Worm (Caenorhabditis elegans): ENCODE results near the gene srh-92.

The srh-92 gene

ce11 chrV:7434805-7435363 lies 25.9 kb downstream of the srh-92 start:
- TF ChIP-seq him-1 (tag; optimal IDR thresholded peaks at IDR 0.05) (no peak), dao-5 (tag; optimal IDR thresholded peaks at IDR 0.05) (no peak), W03F9.2 (tag; optimal IDR thresholded peaks at IDR 0.05) (peak; percentile 0)

- no peak for TF ChIP-seq dao-5 (tag; optimal IDR thresholded peaks at IDR 0.05)
- TF ChIP-seq him-1 (tag; optimal IDR thresholded peaks at IDR 0.05), result no peak
- TF ChIP-seq W03F9.2 (tag; optimal IDR thresholded peaks at IDR 0.05), result no peak
These were observed 28.2 kb downstream of the srh-92 start for ce11 chrV:7432441-7433146.

ce11 chrV:7431016-7431415 lies 29.8 kb downstream of the srh-92 start, which contains the start of gene srw-71:
srw-71 (minus strand) TSS chrV:7431116.
- TF ChIP-seq him-1 (tag; optimal IDR thresholded peaks at IDR 0.05), result no peak
- TF ChIP-seq dao-5 (tag; optimal IDR thresholded peaks at IDR 0.05), result no peak
- no peak for TF ChIP-seq W03F9.2 (tag; optimal IDR thresholded peaks at IDR 0.05)

- TF ChIP-seq W03F9.2 (tag; optimal IDR thresholded peaks at IDR 0.05) (no peak), him-1 (tag; optimal IDR thresholded peaks at IDR 0.05) (no peak), dao-5 (tag; optimal IDR thresholded peaks at IDR 0.05) (no peak)
These were observed 31.9 kb downstream of the srh-92 start, which contains the start of gene srw-69 for ce11 chrV:7428880-7429279. srw-69 (minus strand) TSS chrV:7428980.

ce11 chrV:7426594-7426993 lies 34.2 kb downstream of the srh-92 start, which contains the start of gene srw-68:
srw-68 (minus strand) TSS chrV:7426694.
- TF ChIP-seq W03F9.2 (tag; optimal IDR thresholded peaks at IDR 0.05), result no peak
- no peak for TF ChIP-seq him-1 (tag; optimal IDR thresholded peaks at IDR 0.05)
- no peak for TF ChIP-seq dao-5 (tag; optimal IDR thresholded peaks at IDR 0.05)

ce11 chrV:7424336-7424735 lies 36.5 kb downstream of the srh-92 start, which contains the start of gene F18E3.10:
F18E3.10 (minus strand) TSS chrV:7424436.
- TF ChIP-seq him-1 (tag; optimal IDR thresholded peaks at IDR 0.05) (no peak), dao-5 (tag; optimal IDR thresholded peaks at IDR 0.05) (no peak), W03F9.2 (tag; optimal IDR thresholded peaks at IDR 0.05) (no peak)

- TF ChIP-seq dao-5 (tag; optimal IDR thresholded peaks at IDR 0.05) (no peak), him-1 (tag; optimal IDR thresholded peaks at IDR 0.05) (no peak), W03F9.2 (tag; optimal IDR thresholded peaks at IDR 0.05) (no peak)
These were observed 40.6 kb downstream of the srh-92 start, which contains the start of gene srxa-4 for ce11 chrV:7420162-7420561. srxa-4 (plus strand) TSS chrV:7420462.

ce11 chrV:7417018-7417716 lies 43.6 kb downstream of the srh-92 start, which contains the start of gene srw-67:
srw-67 (plus strand) TSS chrV:7417660.
- no peak for TF ChIP-seq dao-5 (tag; optimal IDR thresholded peaks at IDR 0.05)

- TF ChIP-seq him-1 (tag; optimal IDR thresholded peaks at IDR 0.05) (no peak), dao-5 (tag; optimal IDR thresholded peaks at IDR 0.05) (no peak), W03F9.2 (tag; optimal IDR thresholded peaks at IDR 0.05) (no peak)
These were observed 44.2 kb downstream of the srh-92 start for ce11 chrV:7416569-7416968.

- TF ChIP-seq W03F9.2 (tag; optimal IDR thresholded peaks at IDR 0.05) (no peak), dao-5 (tag; optimal IDR thresholded peaks at IDR 0.05) (no peak), him-1 (tag; optimal IDR thresholded peaks at IDR 0.05) (no peak)
These were observed 44.9 kb downstream of the srh-92 start, which contains the start of gene F18E3.13 for ce11 chrV:7415780-7416428. F18E3.13 (plus strand) TSS chrV:7416164.

ce11 chrV:7414909-7415308 lies 45.9 kb downstream of the srh-92 start, which contains the start of gene F18E3.12:
F18E3.12 (plus strand) TSS chrV:7414985.
- TF ChIP-seq dao-5 (tag; optimal IDR thresholded peaks at IDR 0.05) (no peak), W03F9.2 (tag; optimal IDR thresholded peaks at IDR 0.05) (no peak), him-1 (tag; optimal IDR thresholded peaks at IDR 0.05) (no peak)

ce11 chrV:7413107-7413774 lies 47.6 kb downstream of the srh-92 start, which contains the start of gene F18E3.11:
F18E3.11 (plus strand) TSS chrV:7413482.
- TF ChIP-seq him-1 (tag; optimal IDR thresholded peaks at IDR 0.05) (no peak), W03F9.2 (tag; optimal IDR thresholded peaks at IDR 0.05) (no peak), dao-5 (tag; optimal IDR thresholded peaks at IDR 0.05) (no peak)

- no peak for TF ChIP-seq W03F9.2 (tag; optimal IDR thresholded peaks at IDR 0.05)
- TF ChIP-seq him-1 (tag; optimal IDR thresholded peaks at IDR 0.05), result no peak
- TF ChIP-seq dao-5 (tag; optimal IDR thresholded peaks at IDR 0.05), result no peak
These were observed 49.1 kb downstream of the srh-92 start, which contains the start of gene str-41 for ce11 chrV:7411695-7412094. str-41 (plus strand) TSS chrV:7411995.
